Fruit fly (Drosophila melanogaster) whole organism, pupa: Measurements from ENCODE around the gene kirre.
A peak's percentile ranks its signal among the peaks of the same experiment; 100 is the strongest.

Experiments
- CG13204 ChIP-seq: fragments of 200-800 bp; sonication (Bioruptor generic); optimal IDR thresholded peaks from 2 replicates; lab custom pipeline; 2018; ENCODE audit warnings: missing biosample characterization, mild to moderate bottlenecking, missing genetic modification characterization, moderate library complexity
- CG14655 ChIP-seq: fragments of 200-800 bp; sonication (Bioruptor generic); optimal IDR thresholded peaks from 3 replicates; lab custom pipeline; 2017; ENCODE audit warnings: mild to moderate bottlenecking, missing biosample characterization, missing genetic modification reagents, missing genetic modification characterization
- CG4496 ChIP-seq: fragments of 200-800 bp; sonication (Bioruptor generic); IDR thresholded peaks from 3 replicates; pipeline ENCODE4 v1.3.6; 2022; ENCODE audit warnings: missing biosample characterization, missing genetic modification characterization
- D1 ChIP-seq: fragments of 200-800 bp; sonication (Bioruptor generic); optimal IDR thresholded peaks from 2 replicates; lab custom pipeline; 2018; ENCODE audit warnings: missing biosample characterization, mild to moderate bottlenecking, missing genetic modification characterization, moderate library complexity
- Snoo ChIP-seq: fragments of 200-800 bp; sonication (Bioruptor generic); optimal IDR thresholded peaks from 3 replicates; lab custom pipeline; 2017; ENCODE audit warnings: missing biosample characterization, mild to moderate bottlenecking, missing genetic modification characterization, inconsistent platforms
- fd96Ca ChIP-seq: fragments of 200-800 bp; sonication (Bioruptor generic); IDR thresholded peaks from 3 replicates; pipeline ENCODE4 v1.3.6; 2022; ENCODE audit warnings: missing biosample characterization, missing genetic modification characterization
- rn ChIP-seq: fragments of 200-800 bp; sonication (Bioruptor generic); IDR thresholded peaks from 2 replicates; pipeline ENCODE4 v1.3.6; 2022; ENCODE audit warnings: missing biosample characterization, missing genetic modification characterization

DNA sequence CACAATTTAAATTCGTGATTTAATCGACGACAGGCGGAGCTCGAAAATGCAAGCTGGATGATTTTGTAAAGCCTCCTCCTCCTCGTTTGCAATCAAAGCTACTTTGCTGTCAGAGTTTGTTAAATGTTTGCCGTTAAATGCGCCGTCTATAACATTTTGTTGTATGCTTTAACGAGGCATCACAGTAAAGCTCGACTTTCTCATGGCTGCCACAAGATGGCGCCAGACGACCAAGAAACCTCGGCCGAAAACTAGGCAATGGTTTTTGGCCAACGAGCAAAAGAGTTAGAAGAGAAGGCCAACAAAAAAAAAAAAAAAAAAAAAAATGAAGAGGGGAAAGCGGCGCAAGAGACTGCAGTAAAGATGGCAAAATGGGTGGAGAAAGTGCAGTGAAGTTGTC lies 129.2 kb downstream of the kirre start:
- TF ChIP-seq CG14655 (GFP tag; lab: Kevin White, UChicago) (no peak), CG4496 (0 out of 3 replicates have a peak, but pooled peaks have one; percentile 27), fd96Ca (GFP tag; lab: Robert Waterston, UW) (no peak), CG13204 (GFP tag; lab: Kevin White, UChicago) (no peak), Snoo (tag; lab: Kevin White, UChicago) (no peak), rn (GFP tag; lab: Robert Waterston, UW) (0 out of 2 replicates have a peak, but pooled peaks have one; percentile 34), D1 (tag; lab: Kevin White, UChicago) (no peak)
